Worm (Caenorhabditis elegans): Measurements from ENCODE around the gene R05H5.3.

DNA sequence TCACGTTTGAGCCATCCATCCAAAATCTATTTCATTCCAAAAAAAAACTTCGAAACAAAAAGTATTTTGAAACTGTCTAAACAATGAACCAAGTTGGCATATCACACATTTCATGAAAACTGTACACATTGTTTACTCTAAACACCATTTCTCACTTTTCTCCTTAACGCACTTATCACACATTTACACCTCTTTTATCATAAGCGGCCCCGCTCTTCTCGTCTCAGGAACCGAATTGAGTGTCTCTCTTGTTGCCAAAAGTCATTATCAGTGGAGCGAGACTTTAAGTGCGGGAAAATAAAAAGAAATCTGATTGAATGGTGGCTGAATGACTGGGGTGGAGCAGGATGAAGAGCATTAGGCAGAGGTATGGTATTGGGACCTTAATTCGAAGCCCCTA is 34.4 kb downstream of the R05H5.3 start:
- TF ChIP-seq sea-2 (GFP tag; optimal IDR thresholded peaks at IDR 0.05) (no peak), pqm-1 (tag; optimal IDR thresholded peaks at IDR 0.05) (no peak), unc-39 (tag; optimal IDR thresholded peaks at IDR 0.05) (no peak), ztf-11 (tag; optimal IDR thresholded peaks at IDR 0.05) (no peak), aly-2 (tag; optimal IDR thresholded peaks at IDR 0.05) (no peak), lsy-12 (tag; optimal IDR thresholded peaks at IDR 0.05) (no peak), elt-3 (tag; optimal IDR thresholded peaks at IDR 0.05) (no peak), nhr-237 (tag; optimal IDR thresholded peaks at IDR 0.05) (no peak), snpc-4 (tag; optimal IDR thresholded peaks at IDR 0.05) (no peak), ama-1 (optimal IDR thresholded peaks at IDR 0.05) (no peak), hmg-11 (tag; optimal IDR thresholded peaks at IDR 0.05) (no peak), unc-62 (GFP tag; optimal IDR thresholded peaks at IDR 0.05) (no peak), egl-27 (tag; optimal IDR thresholded peaks at IDR 0.05) (no peak)
